Fruit fly (Drosophila melanogaster): Measurements from ENCODE around the gene bur.

DNA sequence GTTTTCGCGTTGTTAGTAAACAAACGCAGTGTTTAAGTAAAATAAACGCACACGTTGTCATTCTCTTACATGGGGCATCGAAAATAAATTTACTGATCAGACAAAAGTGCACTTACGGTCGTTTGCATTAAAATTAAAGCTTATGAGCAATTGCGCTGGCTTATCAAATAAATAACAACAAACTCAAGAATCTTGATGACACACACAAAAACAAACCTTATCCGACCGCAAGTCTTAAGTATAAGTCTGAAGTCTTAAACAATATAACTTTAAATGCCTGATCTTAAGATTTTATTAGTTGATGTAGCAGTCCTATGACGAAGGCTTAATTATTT lies 39.4 kb upstream of the bur start:
- no peak for TF ChIP-seq Clk (GFP tag; optimal IDR thresholded peaks at IDR 0.05)
- TF ChIP-seq CG14711 (tag; optimal IDR thresholded peaks at IDR 0.05): no peak
- no peak for TF ChIP-seq CG11617 (GFP tag; optimal IDR thresholded peaks at IDR 0.05)

All from whole organism, adult.